Fruit fly (Drosophila melanogaster) whole organism, embryonic: ENCODE results near the gene CG11560.
A peak's percentile ranks its signal among the peaks of the same experiment; 100 is the strongest.

Experiments used
- Abd-B ChIP-seq: fragments of 200-800 bp; sonication (Bioruptor generic); optimal IDR thresholded peaks from 2 replicates; lab custom pipeline; 2018; ENCODE audit warnings: missing biosample characterization, mild to moderate bottlenecking, missing genetic modification characterization, moderate library complexity
- Adf1 ChIP-seq: fragments of 200-800 bp; sonication (Bioruptor generic); IDR thresholded peaks from 2 replicates; pipeline ENCODE4 v1.3.6; 2022; ENCODE audit warnings: missing biosample characterization, missing genetic modification characterization
- Bteb2 ChIP-seq: fragments of 200-800 bp; sonication (Bioruptor generic); optimal IDR thresholded peaks from 2 replicates; lab custom pipeline; 2016; ENCODE audit warnings: missing biosample characterization, missing genetic modification characterization
- CG10565 ChIP-seq: fragments of 200-800 bp; sonication (Bioruptor generic); optimal IDR thresholded peaks from 3 replicates; lab custom pipeline; 2016; ENCODE audit warnings: missing biosample characterization, mild to moderate bottlenecking, missing genetic modification characterization
- CG11560 ChIP-seq: fragments of 200-800 bp; sonication (Bioruptor generic); IDR thresholded peaks from 3 replicates; pipeline ENCODE4 v1.3.6; 2022; ENCODE audit warnings: missing biosample characterization, missing genetic modification characterization
- CG11723 ChIP-seq: fragments of 200-800 bp; sonication (Bioruptor generic); optimal IDR thresholded peaks from 2 replicates; lab custom pipeline; 2017; ENCODE audit warnings: missing biosample characterization, mild to moderate bottlenecking, missing genetic modification characterization
- CG12391 ChIP-seq: fragments of 200-800 bp; sonication (Bioruptor generic); optimal IDR thresholded peaks from 3 replicates; lab custom pipeline; 2018; ENCODE audit warnings: missing biosample characterization, mild to moderate bottlenecking, missing genetic modification characterization, moderate library complexity
- CG12659 ChIP-seq: fragments of 200-800 bp; sonication (Bioruptor generic); optimal IDR thresholded peaks from 3 replicates; lab custom pipeline; 2017; ENCODE audit warnings: mild to moderate bottlenecking, missing biosample characterization, missing genetic modification reagents, missing genetic modification characterization
- CG12942 ChIP-seq: fragments of 200-800 bp; sonication (Bioruptor generic); optimal IDR thresholded peaks from 3 replicates; lab custom pipeline; 2016; ENCODE audit warnings: missing biosample characterization, missing genetic modification characterization
- CG14710 ChIP-seq: fragments of 200-800 bp; sonication (Bioruptor generic); optimal IDR thresholded peaks from 3 replicates; lab custom pipeline; 2019; ENCODE audit warnings: missing biosample characterization, mild to moderate bottlenecking, missing genetic modification characterization, moderate library complexity
- CG14860 ChIP-seq: fragments of 200-800 bp; sonication (Bioruptor generic); IDR thresholded peaks from 3 replicates; pipeline ENCODE4 v1.3.6; 2022; ENCODE audit warnings: missing biosample characterization, missing genetic modification characterization; ENCODE audit not compliant: partially characterized antibody
- CG16813 ChIP-seq: fragments of 200-800 bp; sonication (Bioruptor generic); IDR thresholded peaks from 3 replicates; pipeline ENCODE4 v1.3.6; 2022; ENCODE audit warnings: missing biosample characterization, missing genetic modification characterization; ENCODE audit not compliant: partially characterized antibody
- CG2116 ChIP-seq: fragments of 200-800 bp; sonication (Bioruptor generic); optimal IDR thresholded peaks from 3 replicates; lab custom pipeline; 2018; ENCODE audit warnings: missing biosample characterization, mild to moderate bottlenecking, missing genetic modification characterization
- CG6272 ChIP-seq: fragments of 200-800 bp; sonication (Bioruptor generic); IDR thresholded peaks from 2 replicates; pipeline ENCODE4 v1.3.6; 2022; ENCODE audit warnings: missing biosample characterization, missing genetic modification characterization
- CG6683 ChIP-seq: fragments of 200-800 bp; sonication (Bioruptor generic); optimal IDR thresholded peaks from 2 replicates; lab custom pipeline; 2017; ENCODE audit warnings: missing biosample characterization, mild to moderate bottlenecking, missing genetic modification characterization, missing genetic modification reagents
- CG7271 ChIP-seq: fragments of 200-800 bp; sonication (Bioruptor generic); optimal IDR thresholded peaks from 2 replicates; lab custom pipeline; 2018; ENCODE audit warnings: missing biosample characterization, mild to moderate bottlenecking, missing genetic modification characterization, moderate library complexity
- CG7839 ChIP-seq: fragments of 200-800 bp; sonication (Bioruptor generic); optimal IDR thresholded peaks from 3 replicates; lab custom pipeline; 2018; ENCODE audit warnings: missing biosample characterization, mild to moderate bottlenecking, missing genetic modification characterization, moderate library complexity
- CG8089 ChIP-seq: fragments of 200-800 bp; sonication (Bioruptor generic); optimal IDR thresholded peaks from 3 replicates; lab custom pipeline; 2016; ENCODE audit warnings: missing biosample characterization, missing genetic modification characterization
- CG9727 ChIP-seq: fragments of 200-800 bp; sonication (Bioruptor generic); optimal IDR thresholded peaks from 3 replicates; lab custom pipeline; 2017; ENCODE audit warnings: missing biosample characterization, mild to moderate bottlenecking, missing genetic modification characterization
- Dll ChIP-seq: fragments of 200-800 bp; sonication (Bioruptor generic); IDR thresholded peaks from 4 replicates; pipeline ENCODE4 v1.3.6; 2022; ENCODE audit warnings: missing biosample characterization, missing genetic modification characterization; ENCODE audit not compliant: partially characterized antibody
- E2f2 ChIP-seq: fragments of 200-800 bp; sonication (Bioruptor generic); IDR thresholded peaks from 2 replicates; pipeline ENCODE4 v1.3.6; 2022; ENCODE audit warnings: missing biosample characterization, missing genetic modification characterization
- Gug ChIP-seq: fragments of 200-800 bp; sonication (Bioruptor generic); IDR thresholded peaks from 4 replicates; pipeline ENCODE4 v1.3.6; 2022; ENCODE audit warnings: missing biosample characterization, missing genetic modification characterization
- Hr39 ChIP-seq: fragments of >200 bp; optimal IDR thresholded peaks from 2 replicates; lab custom pipeline; 2017
- Med ChIP-seq: fragments of 200-800 bp; sonication (Bioruptor generic); peaks from one replicate; lab custom pipeline; 2016; ENCODE audit warnings: missing biosample characterization, missing genetic modification characterization, mild to moderate bottlenecking, inconsistent platforms, moderate library complexity
- NC2β ChIP-seq: fragments of 200-800 bp; sonication (Bioruptor generic); optimal IDR thresholded peaks from 2 replicates; lab custom pipeline; 2016; ENCODE audit warnings: missing biosample characterization, missing genetic modification characterization
- Pdp1 ChIP-seq, 2 experiments: fragments of 200-800 bp; sonication (Bioruptor generic); optimal IDR thresholded peaks; 3 replicates each; lab custom pipeline; 2016; ENCODE audit warnings: missing biosample characterization in 2 of 2, missing genetic modification characterization in 2 of 2, mild to moderate bottlenecking in 1 of 2, moderate library complexity in 1 of 2
- Rfx ChIP-seq: fragments of 200-800 bp; sonication (Bioruptor generic); IDR thresholded peaks from 2 replicates; pipeline ENCODE4 v1.3.6; 2022; ENCODE audit warnings: missing biosample characterization, missing genetic modification characterization
- Sox102F ChIP-seq: fragments of 200-800 bp; sonication (Bioruptor generic); optimal IDR thresholded peaks from 2 replicates; lab custom pipeline; 2018; ENCODE audit warnings: missing biosample characterization, mild to moderate bottlenecking, missing genetic modification characterization, moderate library complexity
- Sry-δ ChIP-seq: fragments of 200-800 bp; sonication (Bioruptor generic); optimal IDR thresholded peaks from 2 replicates; lab custom pipeline; 2016; ENCODE audit warnings: missing biosample characterization, missing genetic modification characterization
- Ssrp ChIP-seq: fragments of 200-800 bp; sonication (Bioruptor generic); optimal IDR thresholded peaks from 2 replicates; lab custom pipeline; 2018; ENCODE audit warnings: missing biosample characterization, mild to moderate bottlenecking, missing genetic modification characterization, moderate library complexity
- ara ChIP-seq: fragments of 200-800 bp; sonication (Bioruptor generic); IDR thresholded peaks from 2 replicates; pipeline ENCODE4 v1.3.6; 2022; ENCODE audit warnings: missing biosample characterization, missing genetic modification characterization
- bbx ChIP-seq: fragments of 200-800 bp; sonication (Bioruptor generic); IDR thresholded peaks from 2 replicates; pipeline ENCODE4 v1.3.6; 2022; ENCODE audit warnings: missing biosample characterization, missing genetic modification characterization; ENCODE audit not compliant: partially characterized antibody
- da ChIP-seq: fragments of 200-800 bp; sonication (Bioruptor generic); optimal IDR thresholded peaks from 2 replicates; lab custom pipeline; 2016; ENCODE audit warnings: missing biosample characterization, missing genetic modification characterization
- gem ChIP-seq: fragments of 200-800 bp; sonication (Bioruptor generic); optimal IDR thresholded peaks from 2 replicates; lab custom pipeline; 2019; ENCODE audit warnings: missing biosample characterization, mild to moderate bottlenecking, missing genetic modification characterization, moderate library complexity
- lab ChIP-seq: fragments of 200-800 bp; sonication (Bioruptor generic); optimal IDR thresholded peaks from 3 replicates; lab custom pipeline; 2017; ENCODE audit warnings: missing biosample characterization, missing genetic modification characterization, mild to moderate bottlenecking, moderate library complexity, missing genetic modification reagents
- lola ChIP-seq, 3 experiments: fragments of >200 bp in 2 of 3; fragments of 200-800 bp in 1 of 3; sonication (Bioruptor generic) in 1 of 3; optimal IDR thresholded peaks; 2 replicates each; lab custom pipeline; 2017 to 2019; ENCODE audit warnings: missing biosample characterization in 3 of 3, missing genetic modification characterization in 3 of 3, mild to moderate bottlenecking in 1 of 3, moderate library complexity in 1 of 3
- nau ChIP-seq: fragments of 200-800 bp; sonication (Bioruptor generic); optimal IDR thresholded peaks from 3 replicates; lab custom pipeline; 2017; ENCODE audit warnings: missing biosample characterization, mild to moderate bottlenecking, missing genetic modification characterization, missing genetic modification reagents
- nerfin-2 ChIP-seq: fragments of 200-800 bp; sonication (Bioruptor generic); IDR thresholded peaks from 2 replicates; pipeline ENCODE4 v1.3.6; 2022; ENCODE audit warnings: missing biosample characterization, missing genetic modification characterization; ENCODE audit not compliant: partially characterized antibody
- nmo ChIP-seq: fragments of 200-800 bp; sonication (Bioruptor generic); optimal IDR thresholded peaks from 2 replicates; lab custom pipeline; 2018; ENCODE audit warnings: missing biosample characterization, mild to moderate bottlenecking, missing genetic modification characterization, moderate library complexity
- oc ChIP-seq: fragments of 200-800 bp; sonication (Bioruptor generic); optimal IDR thresholded peaks from 2 replicates; lab custom pipeline; 2018; ENCODE audit warnings: missing biosample characterization, mild to moderate bottlenecking, missing genetic modification characterization, moderate library complexity
- org-1 ChIP-seq: fragments of 200-800 bp; sonication (Bioruptor generic); optimal IDR thresholded peaks from 2 replicates; lab custom pipeline; 2017; ENCODE audit warnings: missing biosample characterization, missing genetic modification characterization
- pho ChIP-seq: fragments of 200-800 bp; sonication (Bioruptor generic); optimal IDR thresholded peaks from 2 replicates; lab custom pipeline; 2016; ENCODE audit warnings: missing biosample characterization, missing genetic modification characterization
- phol ChIP-seq: fragments of 200-800 bp; sonication (Bioruptor generic); optimal IDR thresholded peaks from 3 replicates; lab custom pipeline; 2018; ENCODE audit warnings: missing biosample characterization, mild to moderate bottlenecking, missing genetic modification characterization, moderate library complexity
- sens ChIP-seq: fragments of 200-800 bp; sonication (Bioruptor generic); peaks from one replicate; lab custom pipeline; 2016; ENCODE audit warnings: missing biosample characterization, missing genetic modification characterization
- sens-2 ChIP-seq: fragments of 200-800 bp; sonication (Bioruptor generic); IDR thresholded peaks from 2 replicates; pipeline ENCODE4 v1.3.6; 2022; ENCODE audit warnings: missing biosample characterization, missing genetic modification characterization
- sna ChIP-seq: fragments of 200-800 bp; sonication (Bioruptor generic); IDR thresholded peaks from 2 replicates; pipeline ENCODE4 v1.3.6; 2022; ENCODE audit warnings: missing biosample characterization, missing genetic modification characterization; ENCODE audit not compliant: partially characterized antibody
- sob ChIP-seq: fragments of 200-800 bp; sonication (Bioruptor generic); IDR thresholded peaks from 2 replicates; pipeline ENCODE4 v1.3.6; 2022; ENCODE audit warnings: missing biosample characterization, missing genetic modification characterization
- unc-4 ChIP-seq: fragments of 200-800 bp; sonication (Bioruptor generic); IDR thresholded peaks from 2 replicates; pipeline ENCODE4 v1.3.6; 2022; ENCODE audit warnings: missing biosample characterization, missing genetic modification characterization; ENCODE audit not compliant: partially characterized antibody

Gene CG11560

DNA sequence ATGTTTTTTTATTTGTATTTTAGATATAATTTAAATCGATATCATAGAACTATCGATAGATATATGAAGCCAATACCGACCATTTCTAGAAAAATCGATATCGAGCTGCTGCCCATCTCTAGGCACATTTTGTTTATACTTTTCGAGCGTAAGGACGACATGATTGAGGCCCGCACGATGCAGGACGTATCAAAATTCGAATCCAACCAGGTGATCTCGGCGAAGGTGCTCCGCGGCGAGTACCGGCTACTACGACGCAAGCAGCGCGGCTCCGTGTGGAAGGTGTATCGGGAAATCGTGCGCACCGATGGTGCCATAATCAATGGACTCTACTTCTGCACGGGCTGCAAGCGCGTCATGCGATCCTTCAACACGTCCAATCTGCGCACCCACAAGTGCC is 1.7 kb upstream of the CG11560 start, which contains the start of gene ssp (continued):
- no peak for TF ChIP-seq CG10565 (GFP tag; lab: Kevin White, UChicago)
- peak in 1 of 2 experiments; percentile 47 for TF ChIP-seq Pdp1 (GFP tag; optimal IDR thresholded peaks at IDR 0.05; lab: Kevin White, UChicago)
- peak; percentile 61 for TF ChIP-seq nerfin-2 (GFP tag; lab: Robert Waterston, UW)
- peak; percentile 86 for TF ChIP-seq bbx (GFP tag; lab: Robert Waterston, UW)
- no peak for TF ChIP-seq Sox102F (GFP tag; lab: Kevin White, UChicago)
- no peak for TF ChIP-seq phol (tag; lab: Kevin White, UChicago)
- TF ChIP-seq da (GFP tag; lab: Kevin White, UChicago) = no peak
- peak; percentile 27 for TF ChIP-seq CG2116
- no peak for TF ChIP-seq nmo (GFP tag; lab: Kevin White, UChicago)
- TF ChIP-seq sens-2 (GFP tag; lab: Robert Waterston, UW) = no peak
- peak; percentile 89 for TF ChIP-seq unc-4
- no peak for TF ChIP-seq CG9727 (GFP tag; lab: Kevin White, UChicago)
- peak; percentile 5 for TF ChIP-seq CG14710 (tag; lab: Kevin White, UChicago)
- TF ChIP-seq sob = no peak
- no peak for TF ChIP-seq CG7839
- peak; percentile 83 for TF ChIP-seq sna
- TF ChIP-seq NC2β (GFP tag; lab: Kevin White, UChicago) = no peak
- no peak for TF ChIP-seq pho (GFP tag; lab: Kevin White, UChicago)
- peak; percentile 21 for TF ChIP-seq CG12391 (tag; lab: Kevin White, UChicago)

DNA sequence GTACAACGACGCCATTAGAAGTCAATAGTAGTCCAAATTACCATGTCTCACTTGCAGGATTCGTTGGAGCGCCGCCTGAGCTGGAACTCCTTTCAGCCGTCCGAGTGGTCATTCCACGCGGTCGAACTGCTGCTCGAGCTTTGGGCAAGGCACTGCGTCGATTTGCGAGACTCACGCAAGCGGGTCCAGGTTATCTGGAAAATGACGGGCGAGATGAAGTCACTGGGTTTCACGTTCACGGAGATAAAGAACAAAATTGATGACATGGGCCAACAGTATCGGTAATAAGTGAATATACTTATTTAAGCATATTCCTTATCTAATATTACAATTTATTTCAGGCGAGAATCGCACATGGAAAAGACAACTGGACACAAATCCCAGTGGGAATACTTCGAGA is 1.2 kb upstream of the CG11560 start:
- TF ChIP-seq sens = peak; percentile 12
- no peak for TF ChIP-seq CG8089 (GFP tag; lab: Kevin White, UChicago)
- TF ChIP-seq oc = no peak
- TF ChIP-seq CG11560 = 0 out of 3 replicates have a peak, but pooled peaks have one; percentile 10

DNA sequence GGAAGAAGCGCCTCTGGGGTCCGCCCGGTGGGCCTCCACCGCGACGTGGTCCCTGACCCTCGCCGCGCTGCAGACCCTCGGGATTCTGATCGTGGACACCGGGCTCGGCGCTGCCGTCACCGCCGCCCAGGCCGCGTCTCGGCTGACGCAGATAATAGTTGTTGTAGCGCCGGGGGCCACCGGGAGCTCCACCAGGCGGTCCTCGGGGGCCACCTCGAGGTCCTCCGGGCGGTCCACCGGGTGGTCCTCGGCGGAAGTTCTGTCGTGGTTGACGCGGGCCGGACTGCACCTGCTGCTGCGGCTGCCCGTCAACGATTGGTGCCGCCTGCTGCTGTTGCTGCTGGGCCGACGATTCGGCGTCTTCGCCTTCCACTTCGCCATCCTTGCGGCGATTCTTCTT is 3.1 kb downstream of the CG11560 start:
- TF ChIP-seq Dll (GFP tag; lab: Robert Waterston, UW) = no peak
- no peak for TF ChIP-seq CG8089 (GFP tag; lab: Kevin White, UChicago)
- TF ChIP-seq CG16813 (GFP tag; lab: Robert Waterston, UW) = 0 out of 3 replicates have a peak, but pooled peaks have one; percentile 15
- TF ChIP-seq CG10565 (GFP tag; lab: Kevin White, UChicago) = no peak
- no peak for TF ChIP-seq Sry-δ (GFP tag; lab: Kevin White, UChicago)
- TF ChIP-seq Med = peak; percentile 10
- TF ChIP-seq Adf1 (GFP tag; lab: Robert Waterston, UW) = no peak
- TF ChIP-seq CG6272 (GFP tag; lab: Robert Waterston, UW) = no peak
- TF ChIP-seq CG12659 = no peak
- no peak for TF ChIP-seq ara (GFP tag; lab: Robert Waterston, UW)
- no peak for TF ChIP-seq CG12942 (GFP tag; lab: Kevin White, UChicago)
- no peak for TF ChIP-seq CG14860 (GFP tag; lab: Robert Waterston, UW)
- no peak for TF ChIP-seq Bteb2 (GFP tag; lab: Kevin White, UChicago)
- no peak for TF ChIP-seq CG11723
- no peak for TF ChIP-seq lab (GFP tag; lab: Kevin White, UChicago)
- no peak for TF ChIP-seq Pdp1 (GFP tag; optimal IDR thresholded peaks at IDR 0.05; lab: Kevin White, UChicago)
- TF ChIP-seq Ssrp (tag; lab: Kevin White, UChicago) = no peak
- no peak for TF ChIP-seq CG6683 (GFP tag; lab: Kevin White, UChicago)
- no peak for TF ChIP-seq E2f2 (GFP tag; lab: Robert Waterston, UW)
- TF ChIP-seq Rfx = no peak
- no peak for TF ChIP-seq gem (tag; lab: Kevin White, UChicago)
- no peak for TF ChIP-seq nau (GFP tag; lab: Kevin White, UChicago)
- TF ChIP-seq CG7271 = no peak
- TF ChIP-seq org-1 = no peak
- TF ChIP-seq Gug (GFP tag; lab: Robert Waterston, UW) = no peak
- peak; percentile 76 for TF ChIP-seq Hr39 (lab: Kevin White, UChicago)
- TF ChIP-seq lola (GFP tag; optimal IDR thresholded peaks at IDR 0.05; lab: Kevin White, UChicago) = no peak
- TF ChIP-seq Abd-B (GFP tag; lab: Kevin White, UChicago) = no peak
- TF ChIP-seq sens = peak; percentile 51
